Fruit fly (Drosophila melanogaster): ENCODE data around the gene Syx17.

Syx17 gene

DNA sequence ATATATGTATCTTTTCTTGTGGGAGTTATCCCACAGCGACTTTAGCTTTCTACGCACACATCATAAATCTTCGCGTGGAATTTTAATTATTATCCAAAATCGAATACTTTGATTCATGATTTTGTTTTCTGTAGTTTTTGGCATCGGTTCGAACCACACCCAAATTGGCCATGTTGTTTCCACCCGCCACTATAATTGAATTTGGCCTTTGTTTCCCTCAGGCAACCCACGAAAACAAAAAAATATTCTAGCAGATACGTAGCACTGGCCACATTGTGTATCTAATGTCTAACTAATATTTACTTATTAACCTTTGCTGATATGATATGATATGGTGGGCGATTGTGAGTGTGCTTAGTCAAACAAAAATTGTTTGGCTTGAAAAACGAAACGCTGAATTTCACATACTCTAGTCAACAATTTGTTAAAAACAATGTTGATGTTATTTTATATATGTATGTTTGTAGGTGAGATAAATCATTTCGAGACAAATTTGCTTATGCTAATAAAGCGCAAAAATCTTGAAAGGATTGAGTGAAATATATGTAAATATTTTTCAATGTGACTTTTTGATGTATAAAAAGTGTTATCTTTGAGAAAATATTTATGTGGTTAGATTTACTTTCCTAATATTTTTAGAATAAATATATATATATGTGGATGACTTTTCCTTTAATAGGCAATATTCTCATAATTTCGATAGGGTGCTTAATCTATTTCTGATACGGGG is 48.2 kb upstream of the Syx17 start (continued):
- TF ChIP-seq sug (tag; optimal IDR thresholded peaks at IDR 0.05) (no peak), D19B (GFP tag; optimal IDR thresholded peaks at IDR 0.05) (no peak), chif (GFP tag; optimal IDR thresholded peaks at IDR 0.05) (no peak), Antp (GFP tag; optimal IDR thresholded peaks at IDR 0.05) (no peak), C15 (GFP tag; IDR thresholded peaks at IDR 0.05) (no peak), CG2712 (tag; optimal IDR thresholded peaks at IDR 0.05) (peak; percentile 35), tgo (GFP tag; IDR thresholded peaks at IDR 0.05) (no peak), CG3995 (GFP tag; optimal IDR thresholded peaks at IDR 0.05) (no peak), Taf1 (GFP tag; IDR thresholded peaks at IDR 0.05) (no peak), stc (GFP tag; IDR thresholded peaks at IDR 0.05) (no peak), scrt (GFP tag; optimal IDR thresholded peaks at IDR 0.05) (no peak), chinmo (GFP tag; IDR thresholded peaks at IDR 0.05; ENCODE audit: partially characterized antibody) (no peak), sr (GFP tag; IDR thresholded peaks at IDR 0.05) (no peak), CG12104 (GFP tag; optimal IDR thresholded peaks at IDR 0.05) (no peak), ranshi (GFP tag; IDR thresholded peaks at IDR 0.05) (no peak), twi (tag; optimal IDR thresholded peaks at IDR 0.05) (no peak), CG14965 (GFP tag; optimal IDR thresholded peaks at IDR 0.05; ENCODE audit: borderline replicate concordance) (no peak), esg (GFP tag; conservative IDR thresholded peaks at IDR 0.05) (no peak), cato (GFP tag; optimal IDR thresholded peaks at IDR 0.05; ENCODE audit: borderline replicate concordance) (no peak), Pdp1 (GFP tag; optimal IDR thresholded peaks at IDR 0.05) (no peak), CG12155 (GFP tag; optimal IDR thresholded peaks at IDR 0.05) (no peak), Hmr (GFP tag; optimal IDR thresholded peaks at IDR 0.05) (peak; percentile 38), CG12071 (GFP tag; optimal IDR thresholded peaks at IDR 0.05) (no peak), lilli (GFP tag; optimal IDR thresholded peaks at IDR 0.05) (no peak), pan (optimal IDR thresholded peaks at IDR 0.05) (no peak), pan (GFP tag; optimal IDR thresholded peaks at IDR 0.05 in 1 of 2, IDR thresholded peaks at IDR 0.05 in 1 of 2) (no peak), CG9876 (GFP tag; optimal IDR thresholded peaks at IDR 0.05) (no peak), ab (GFP tag; optimal IDR thresholded peaks at IDR 0.05) (no peak), pita (GFP tag; optimal IDR thresholded peaks at IDR 0.05) (no peak), repo (GFP tag; optimal IDR thresholded peaks at IDR 0.05) (no peak), vvl (GFP tag; IDR thresholded peaks at IDR 0.05) (no peak), CG13894 (tag; optimal IDR thresholded peaks at IDR 0.05) (no peak), knrl (GFP tag; IDR thresholded peaks at IDR 0.05; ENCODE audit: partially characterized antibody) (no peak), jigr1 (GFP tag; IDR thresholded peaks at IDR 0.05) (no peak), wor (GFP tag; IDR thresholded peaks at IDR 0.05) (no peak), CG15696 (tag; optimal IDR thresholded peaks at IDR 0.05) (peak; percentile 13), cad (GFP tag; optimal IDR thresholded peaks at IDR 0.05) (no peak), ken (GFP tag; IDR thresholded peaks at IDR 0.05) (no peak), Sry-δ (GFP tag; optimal IDR thresholded peaks at IDR 0.05) (no peak), CG7928 (GFP tag; optimal IDR thresholded peaks at IDR 0.05) (no peak), Atf3 (GFP tag; optimal IDR thresholded peaks at IDR 0.05) (no peak), CG7987 (GFP tag; optimal IDR thresholded peaks at IDR 0.05) (no peak), sim (GFP tag; IDR thresholded peaks at IDR 0.05) (no peak), CG15073 (GFP tag; optimal IDR thresholded peaks at IDR 0.05) (no peak), CG10274 (GFP tag; optimal IDR thresholded peaks at IDR 0.05) (no peak), CG2199 (GFP tag; IDR thresholded peaks at IDR 0.05) (no peak), CG15479 (GFP tag; optimal IDR thresholded peaks at IDR 0.05) (no peak), Xrp1 (GFP tag; IDR thresholded peaks at IDR 0.05) (0 out of 2 replicates have a peak, but pooled peaks have one; percentile 16), CG18764 (GFP tag; optimal IDR thresholded peaks at IDR 0.05) (no peak), CG11695 (GFP tag; IDR thresholded peaks at IDR 0.05) (0 out of 3 replicates have a peak, but pooled peaks have one; percentile 27), Dad (GFP tag; optimal IDR thresholded peaks at IDR 0.05) (no peak)
